Fruit fly (Drosophila melanogaster) whole organism, wandering third instar larva: Measurements from ENCODE around the gene CG3552.

Source experiments
- Abd-B ChIP-seq: fragments of >200 bp; optimal IDR thresholded peaks from 2 replicates; lab custom pipeline; 2017; ENCODE audit warnings: missing biosample characterization, missing genetic modification characterization
- CG32264 ChIP-seq: fragments of 200-800 bp; sonication (Bioruptor generic); optimal IDR thresholded peaks from 2 replicates; lab custom pipeline; 2016; ENCODE audit warnings: missing biosample characterization, missing genetic modification characterization
- CG9705 ChIP-seq: fragments of 200-800 bp; sonication (Bioruptor generic); optimal IDR thresholded peaks from 2 replicates; lab custom pipeline; 2018; ENCODE audit warnings: missing biosample characterization, mild to moderate bottlenecking, missing genetic modification characterization
- CrebA ChIP-seq: fragments of 200-800 bp; sonication (Bioruptor generic); optimal IDR thresholded peaks from 2 replicates; lab custom pipeline; 2016; ENCODE audit warnings: missing biosample characterization, mild to moderate bottlenecking, missing genetic modification characterization, borderline replicate concordance
- Dfd ChIP-seq: fragments of >200 bp; optimal IDR thresholded peaks from 2 replicates; lab custom pipeline; 2017; ENCODE audit warnings: missing biosample characterization, missing genetic modification characterization
- Dif ChIP-seq: fragments of 200-275, 200-300 bp; sonication (Bioruptor generic); optimal IDR thresholded peaks from 2 replicates; lab custom pipeline; 2018; ENCODE audit warnings: missing biosample characterization, missing genetic modification characterization; ENCODE audit not compliant: partially characterized antibody
- GATAd ChIP-seq: sonication (Bioruptor generic); optimal IDR thresholded peaks from 2 replicates; lab custom pipeline; 2016; ENCODE audit warnings: missing biosample characterization, missing genetic modification characterization
- HLH106 ChIP-seq: fragments of 200-800 bp; optimal IDR thresholded peaks from 3 replicates; lab custom pipeline; 2019; ENCODE audit warnings: missing biosample characterization, mild to moderate bottlenecking, missing genetic modification characterization, moderate library complexity
- Hnf4 ChIP-seq: fragments of 200-800 bp; sonication (Bioruptor generic); optimal IDR thresholded peaks from 2 replicates; lab custom pipeline; 2016; ENCODE audit warnings: missing biosample characterization, mild to moderate bottlenecking, missing genetic modification characterization
- Hr78 ChIP-seq: fragments of >200 bp; optimal IDR thresholded peaks from 2 replicates; lab custom pipeline; 2017; ENCODE audit warnings: missing biosample characterization, missing genetic modification characterization
- Hr83 ChIP-seq: fragments of 200-300 bp; sonication (Bioruptor generic); optimal IDR thresholded peaks from 2 replicates; lab custom pipeline; 2016; ENCODE audit warnings: missing biosample characterization, mild to moderate bottlenecking, missing genetic modification characterization, moderate library complexity; ENCODE audit not compliant: poor library complexity, severe bottlenecking
- Jra ChIP-seq: sonication (Bioruptor generic); optimal IDR thresholded peaks from 2 replicates; lab custom pipeline; 2016; ENCODE audit warnings: missing biosample characterization, missing genetic modification characterization
- Mio ChIP-seq: sonication (Bioruptor generic); optimal IDR thresholded peaks from 2 replicates; lab custom pipeline; 2016; ENCODE audit warnings: missing biosample characterization, missing genetic modification characterization
- Myc ChIP-seq: fragments of >200 bp; optimal IDR thresholded peaks from 2 replicates; lab custom pipeline; 2017
- N ChIP-seq: fragments of >200 bp; optimal IDR thresholded peaks from 2 replicates; lab custom pipeline; 2018; ENCODE audit warnings: missing biosample characterization, missing external identifiers, missing genetic modification characterization
- OdsH ChIP-seq: fragments of 200-800 bp; sonication (Bioruptor generic); optimal IDR thresholded peaks from 2 replicates; lab custom pipeline; 2016; ENCODE audit warnings: missing biosample characterization, mild to moderate bottlenecking, missing genetic modification characterization
- Rel ChIP-seq, 2 experiments: fragments of 200-800 bp; sonication (Bioruptor generic) in 1 of 2; optimal IDR thresholded peaks; 2 replicates in 1 of 2; 3 replicates in 1 of 2; lab custom pipeline; 2016 to 2019; ENCODE audit warnings: mild to moderate bottlenecking in 2 of 2, missing biosample characterization in 2 of 2, missing genetic modification characterization in 2 of 2, moderate library complexity in 1 of 2
- Sp1 ChIP-seq: fragments of 200-800 bp; sonication (Bioruptor generic); optimal IDR thresholded peaks from 3 replicates; lab custom pipeline; 2019; ENCODE audit warnings: missing biosample characterization, mild to moderate bottlenecking, missing genetic modification characterization, moderate library complexity
- Vsx2 ChIP-seq: fragments of 200-300, 225-300 bp; sonication (Bioruptor generic); optimal IDR thresholded peaks from 2 replicates; lab custom pipeline; 2018; ENCODE audit warnings: missing biosample characterization, missing genetic modification characterization; ENCODE audit not compliant: partially characterized antibody
- br ChIP-seq: fragments of 200-800 bp; sonication (Bioruptor generic); optimal IDR thresholded peaks from 2 replicates; lab custom pipeline; 2016; ENCODE audit warnings: missing biosample characterization, missing genetic modification characterization
- brk ChIP-seq: fragments of 200-800 bp; sonication (Bioruptor generic); optimal IDR thresholded peaks from 2 replicates; lab custom pipeline; 2016; ENCODE audit warnings: missing biosample characterization, mild to moderate bottlenecking, missing genetic modification characterization
- dl ChIP-seq, 2 experiments: fragments of 175-275, 200-275 bp in 1 of 2; fragments of 200-275 bp in 1 of 2; sonication (Bioruptor generic); optimal IDR thresholded peaks; lab custom pipeline; 2018; ENCODE audit warnings: mild to moderate bottlenecking in 2 of 2, missing biosample characterization in 2 of 2, missing genetic modification characterization in 2 of 2, moderate library complexity in 2 of 2; ENCODE audit not compliant: partially characterized antibody in 2 of 2, insufficient read depth in 1 of 2
- dmrt93B ChIP-seq: fragments of 200-800 bp; sonication (Bioruptor generic); optimal IDR thresholded peaks from 2 replicates; lab custom pipeline; 2018; ENCODE audit warnings: missing biosample characterization, mild to moderate bottlenecking, missing genetic modification characterization
- dsf ChIP-seq: sonication (Bioruptor generic); optimal IDR thresholded peaks from 2 replicates; lab custom pipeline; 2016; ENCODE audit warnings: missing biosample characterization, missing genetic modification characterization, borderline replicate concordance
- ey ChIP-seq: fragments of 200-800 bp; sonication (Bioruptor generic); optimal IDR thresholded peaks from 2 replicates; lab custom pipeline; 2016; ENCODE audit warnings: missing biosample characterization, missing genetic modification characterization
- foxo ChIP-seq, 2 experiments: fragments of 200-800 bp; sonication (Bioruptor generic); optimal IDR thresholded peaks; 2 replicates in 1 of 2; 3 replicates in 1 of 2; lab custom pipeline; 2016 to 2017; ENCODE audit warnings: missing biosample characterization in 2 of 2, missing genetic modification characterization in 2 of 2
- fru ChIP-seq: fragments of 200-800 bp; sonication (Bioruptor generic); optimal IDR thresholded peaks from 3 replicates; lab custom pipeline; 2016; ENCODE audit warnings: missing biosample characterization, mild to moderate bottlenecking, missing genetic modification characterization
- h ChIP-seq: fragments of 200-800 bp; sonication (Bioruptor generic); optimal IDR thresholded peaks from 3 replicates; lab custom pipeline; 2016; ENCODE audit warnings: missing biosample characterization, mild to moderate bottlenecking, missing genetic modification characterization
- jim ChIP-seq: fragments of 175-275, 200-325 bp; sonication (Bioruptor generic); optimal IDR thresholded peaks from 2 replicates; lab custom pipeline; 2016; ENCODE audit warnings: missing biosample characterization, mild to moderate bottlenecking, missing genetic modification characterization
- lola ChIP-seq: fragments of >200 bp; optimal IDR thresholded peaks from 2 replicates; lab custom pipeline; 2017; ENCODE audit warnings: missing biosample characterization, missing genetic modification characterization
- pan ChIP-seq: fragments of >200 bp; optimal IDR thresholded peaks from 2 replicates; lab custom pipeline; 2017
- psq ChIP-seq: fragments of 200-800 bp; sonication (Bioruptor generic); optimal IDR thresholded peaks from 3 replicates; lab custom pipeline; 2017; ENCODE audit warnings: missing biosample characterization, mild to moderate bottlenecking, missing genetic modification characterization, moderate library complexity
- rgr ChIP-seq: fragments of 200-800 bp; sonication (Bioruptor generic); optimal IDR thresholded peaks from 3 replicates; lab custom pipeline; 2016; ENCODE audit warnings: missing biosample characterization, mild to moderate bottlenecking, missing genetic modification characterization
- sage ChIP-seq: fragments of 200-800 bp; sonication (Bioruptor generic); optimal IDR thresholded peaks from 2 replicates; lab custom pipeline; 2016; ENCODE audit warnings: missing biosample characterization, mild to moderate bottlenecking, missing genetic modification characterization
- sv ChIP-seq: fragments of 200-800 bp; sonication (Bioruptor generic); optimal IDR thresholded peaks from 3 replicates; lab custom pipeline; 2016; ENCODE audit warnings: missing biosample characterization, missing genetic modification characterization
- tai ChIP-seq: sonication (Bioruptor generic); optimal IDR thresholded peaks from 2 replicates; lab custom pipeline; 2016; ENCODE audit warnings: missing biosample characterization, missing genetic modification characterization
- usp ChIP-seq: fragments of >200 bp; optimal IDR thresholded peaks from 2 replicates; lab custom pipeline; 2017; ENCODE audit warnings: missing biosample characterization, missing genetic modification characterization
- woc ChIP-seq: sonication (Bioruptor generic); optimal IDR thresholded peaks from 2 replicates; lab custom pipeline; 2016; ENCODE audit warnings: missing biosample characterization, mild to moderate bottlenecking, missing genetic modification characterization

The CG3552 gene

DNA sequence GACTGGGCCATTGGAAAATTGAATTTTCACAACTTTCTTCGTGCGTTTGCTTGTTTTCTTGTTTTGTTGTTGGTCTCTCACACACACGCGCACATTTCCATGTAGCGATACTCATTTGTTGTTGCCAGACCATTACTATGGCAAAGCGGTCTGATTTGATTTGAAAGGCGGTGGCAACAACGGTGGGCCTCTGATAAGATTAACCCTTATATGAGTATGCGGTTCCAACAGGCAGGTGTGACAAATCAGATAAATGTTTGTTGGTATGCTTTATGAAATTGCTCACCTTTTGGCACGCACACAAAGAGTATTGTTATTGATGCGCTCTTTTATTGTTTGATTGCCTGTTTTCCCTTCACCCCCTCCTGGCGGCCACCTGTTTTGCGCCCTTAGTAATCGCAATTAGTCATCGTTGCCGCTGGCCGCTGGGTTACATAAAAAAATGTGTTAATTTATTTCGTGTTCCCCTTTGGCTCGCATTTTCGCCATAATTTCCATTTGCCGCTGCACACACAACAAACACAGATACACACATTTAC lies 8.8 kb upstream of the CG3552 start:
- TF ChIP-seq jim (GFP tag; lab: Kevin White, UChicago) (no peak), Rel (GFP tag; optimal IDR thresholded peaks at IDR 0.05; lab: Kevin White, UChicago) (no peak), Rel (tag; optimal IDR thresholded peaks at IDR 0.05; lab: Kevin White, UChicago) (no peak), Hr78 (GFP tag; lab: Kevin White, UChicago) (no peak), pan (lab: Kevin White, UChicago) (no peak), woc (GFP tag; lab: Kevin White, UChicago) (no peak), fru (GFP tag; lab: Kevin White, UChicago) (peak; percentile 49), sv (GFP tag; lab: Kevin White, UChicago) (no peak), psq (peak; percentile 62), ey (GFP tag; lab: Kevin White, UChicago) (peak; percentile 26), usp (GFP tag; lab: Kevin White, UChicago) (no peak), Vsx2 (GFP tag; lab: Kevin White, UChicago) (no peak), N (no peak), Hr83 (no peak), rgr (GFP tag; lab: Kevin White, UChicago) (no peak), Hnf4 (GFP tag; lab: Kevin White, UChicago) (peak; percentile 16), foxo (GFP tag; optimal IDR thresholded peaks at IDR 0.05; lab: Kevin White, UChicago) (peak; percentile 12 to 61), br (GFP tag; lab: Kevin White, UChicago) (peak; percentile 25), Dif (GFP tag; lab: Kevin White, UChicago) (no peak), h (peak; percentile 45)

dm6 chr3L:9451522-9452118 lies 4.5 kb upstream of the CG3552 start, which contains the start of the genes CG3448 and ghi:
CG3448 (minus strand) TSS chr3L:9451572.
ghi (plus strand) TSS chr3L:9451876.
- TF ChIP-seq jim (GFP tag; lab: Kevin White, UChicago) (no peak), N (no peak), fru (GFP tag; lab: Kevin White, UChicago) (peak; percentile 83), Sp1 (GFP tag; lab: Kevin White, UChicago) (peak; percentile 76), CG32264 (GFP tag; lab: Kevin White, UChicago) (peak; percentile 23), br (GFP tag; lab: Kevin White, UChicago) (peak; percentile 69), lola (GFP tag; lab: Kevin White, UChicago) (no peak), Rel (GFP tag; optimal IDR thresholded peaks at IDR 0.05; lab: Kevin White, UChicago) (no peak), Rel (tag; optimal IDR thresholded peaks at IDR 0.05; lab: Kevin White, UChicago) (peak; percentile 76), Myc (peak; percentile 15), OdsH (GFP tag; lab: Kevin White, UChicago) (peak; percentile 6), CrebA (GFP tag; lab: Kevin White, UChicago) (no peak), HLH106 (tag; lab: Kevin White, UChicago) (peak; percentile 78), Hr83 (no peak), psq (peak; percentile 42), dl (GFP tag; optimal IDR thresholded peaks at IDR 0.05; lab: Kevin White, UChicago; ENCODE audit: insufficient read depth in 1 of 2, partially characterized antibody in 2 of 2) (no peak), Hr78 (GFP tag; lab: Kevin White, UChicago) (no peak), sv (GFP tag; lab: Kevin White, UChicago) (peak; percentile 4), tai (GFP tag; lab: Kevin White, UChicago) (no peak), Dif (GFP tag; lab: Kevin White, UChicago) (no peak), dmrt93B (GFP tag; lab: Kevin White, UChicago) (no peak), woc (GFP tag; lab: Kevin White, UChicago) (peak; percentile 69), usp (GFP tag; lab: Kevin White, UChicago) (no peak), Jra (GFP tag; lab: Kevin White, UChicago) (peak; percentile 58), Hnf4 (GFP tag; lab: Kevin White, UChicago) (peak; percentile 71), Vsx2 (GFP tag; lab: Kevin White, UChicago) (no peak), foxo (GFP tag; optimal IDR thresholded peaks at IDR 0.05; lab: Kevin White, UChicago) (peak in 1 of 2 experiments; percentile 80), dsf (GFP tag; lab: Kevin White, UChicago) (peak; percentile 32), CG9705 (GFP tag; lab: Kevin White, UChicago) (peak; percentile 69), pan (lab: Kevin White, UChicago) (no peak), Dfd (GFP tag; lab: Kevin White, UChicago) (no peak), h (peak; percentile 84), sage (GFP tag; lab: Kevin White, UChicago) (peak; percentile 75), Mio (GFP tag; lab: Kevin White, UChicago) (no peak), Abd-B (GFP tag; lab: Kevin White, UChicago) (no peak), GATAd (GFP tag; lab: Kevin White, UChicago) (no peak), ey (GFP tag; lab: Kevin White, UChicago) (peak; percentile 43), brk (GFP tag; lab: Kevin White, UChicago) (no peak), rgr (GFP tag; lab: Kevin White, UChicago) (peak; percentile 67)
